Fruit fly (Drosophila melanogaster) whole organism, embryonic: ENCODE measurements around the gene CG34290.
A peak's percentile ranks its signal among the peaks of the same experiment; 100 is the strongest.

Experiments used
- ATbp ChIP-seq: fragments of 200-800 bp; sonication (Bioruptor generic); optimal IDR thresholded peaks from 2 replicates; lab custom pipeline; 2017; ENCODE audit warnings: missing biosample characterization, mild to moderate bottlenecking, missing genetic modification characterization, missing genetic modification reagents
- Bteb2 ChIP-seq: fragments of 200-800 bp; sonication (Bioruptor generic); optimal IDR thresholded peaks from 2 replicates; lab custom pipeline; 2016; ENCODE audit warnings: missing biosample characterization, missing genetic modification characterization
- CG10267 ChIP-seq: fragments of 200-800 bp; sonication (Bioruptor generic); optimal IDR thresholded peaks from 2 replicates; lab custom pipeline; 2018; ENCODE audit warnings: missing biosample characterization, mild to moderate bottlenecking, missing genetic modification characterization, moderate library complexity
- CG10431 ChIP-seq: fragments of 200-800 bp; sonication (Bioruptor generic); optimal IDR thresholded peaks from 3 replicates; lab custom pipeline; 2018; ENCODE audit warnings: missing biosample characterization, mild to moderate bottlenecking, missing genetic modification characterization
- CG11247 ChIP-seq: fragments of 200-800 bp; sonication (Bioruptor generic); IDR thresholded peaks from 2 replicates; pipeline ENCODE4 v1.3.6; 2022; ENCODE audit warnings: missing biosample characterization, missing genetic modification characterization
- CG11398 ChIP-seq: fragments of 200-800 bp; sonication (Bioruptor generic); optimal IDR thresholded peaks from 2 replicates; lab custom pipeline; 2016; ENCODE audit warnings: missing biosample characterization, missing genetic modification characterization
- CG12219 ChIP-seq: fragments of 200-800 bp; sonication (Bioruptor generic); optimal IDR thresholded peaks from 3 replicates; lab custom pipeline; 2018; ENCODE audit warnings: missing biosample characterization, mild to moderate bottlenecking, missing genetic modification characterization
- CG17802 ChIP-seq: fragments of 200-800 bp; sonication (Bioruptor generic); optimal IDR thresholded peaks from 2 replicates; lab custom pipeline; 2018; ENCODE audit warnings: missing biosample characterization, mild to moderate bottlenecking, missing genetic modification characterization, moderate library complexity
- CG18619 ChIP-seq: fragments of 200-800 bp; sonication (Bioruptor generic); optimal IDR thresholded peaks from 3 replicates; lab custom pipeline; 2017; ENCODE audit warnings: missing biosample characterization, mild to moderate bottlenecking, missing genetic modification characterization
- CG2199 ChIP-seq: fragments of 200-800 bp; sonication (Bioruptor generic); IDR thresholded peaks from 3 replicates; pipeline ENCODE4 v1.3.6; 2022; ENCODE audit warnings: missing biosample characterization, missing genetic modification characterization
- CG2712 ChIP-seq: fragments of 200-800 bp; optimal IDR thresholded peaks from 3 replicates; lab custom pipeline; 2019; ENCODE audit warnings: missing biosample characterization, mild to moderate bottlenecking, missing genetic modification characterization, moderate library complexity
- CG2889 ChIP-seq: fragments of 200-800 bp; sonication (Bioruptor generic); IDR thresholded peaks from 3 replicates; pipeline ENCODE4 v1.3.6; 2022; ENCODE audit warnings: missing biosample characterization, missing genetic modification characterization
- CG3065 ChIP-seq: fragments of 200-800 bp; sonication (Bioruptor generic); optimal IDR thresholded peaks from 2 replicates; lab custom pipeline; 2016; ENCODE audit warnings: missing biosample characterization, missing genetic modification characterization
- CG31224 ChIP-seq: fragments of 200-800 bp; sonication (Bioruptor generic); IDR thresholded peaks from 2 replicates; pipeline ENCODE4 v1.3.6; 2022; ENCODE audit warnings: missing biosample characterization, missing genetic modification characterization
- CG31365 ChIP-seq: fragments of 200-800 bp; sonication (Bioruptor generic); optimal IDR thresholded peaks from 2 replicates; lab custom pipeline; 2018; ENCODE audit warnings: missing biosample characterization, mild to moderate bottlenecking, missing genetic modification characterization
- CG32772 ChIP-seq: fragments of 200-800 bp; sonication (Bioruptor generic); IDR thresholded peaks from 2 replicates; pipeline ENCODE4 v1.3.6; 2022; ENCODE audit warnings: missing biosample characterization, missing genetic modification characterization
- CG34376 ChIP-seq: fragments of 200-800 bp; sonication (Bioruptor generic); optimal IDR thresholded peaks from 2 replicates; lab custom pipeline; 2018; ENCODE audit warnings: missing biosample characterization, mild to moderate bottlenecking, missing genetic modification characterization
- CG42726 ChIP-seq: fragments of 200-800 bp; sonication (Bioruptor generic); IDR thresholded peaks from 2 replicates; pipeline ENCODE4 v1.3.6; 2022; ENCODE audit warnings: missing biosample characterization, missing genetic modification characterization; ENCODE audit not compliant: partially characterized antibody
- CG6654 ChIP-seq: fragments of 200-800 bp; sonication (Bioruptor generic); optimal IDR thresholded peaks from 2 replicates; lab custom pipeline; 2017; ENCODE audit warnings: missing biosample characterization, mild to moderate bottlenecking, missing genetic modification characterization
- CG6689 ChIP-seq: fragments of 200-800 bp; sonication (Bioruptor generic); IDR thresholded peaks from 2 replicates; pipeline ENCODE4 v1.3.6; 2022; ENCODE audit warnings: missing biosample characterization, missing genetic modification characterization
- CG7271 ChIP-seq: fragments of 200-800 bp; sonication (Bioruptor generic); optimal IDR thresholded peaks from 2 replicates; lab custom pipeline; 2018; ENCODE audit warnings: missing biosample characterization, mild to moderate bottlenecking, missing genetic modification characterization, moderate library complexity
- CG8290 ChIP-seq, 3 experiments: fragments of 200-800 bp; sonication (Bioruptor generic); optimal IDR thresholded peaks; 2 replicates each; lab custom pipeline; 2016 to 2019; ENCODE audit warnings: missing biosample characterization in 3 of 3, missing genetic modification characterization in 3 of 3, mild to moderate bottlenecking in 2 of 3, moderate library complexity in 1 of 3
- D ChIP-seq, 2 experiments: fragments of 200-800 bp in 1 of 2; fragments of >200 bp in 1 of 2; sonication (Bioruptor generic) in 1 of 2; optimal IDR thresholded peaks; 2 replicates in 1 of 2; 3 replicates in 1 of 2; lab custom pipeline; 2017; ENCODE audit warnings: mild to moderate bottlenecking in 1 of 2, missing biosample characterization in 1 of 2, missing genetic modification characterization in 1 of 2, missing genetic modification reagents in 1 of 2
- Deaf1 ChIP-seq: fragments of 200-800 bp; optimal IDR thresholded peaks from 3 replicates; lab custom pipeline; 2019; ENCODE audit warnings: missing biosample characterization, mild to moderate bottlenecking, missing genetic modification characterization, moderate library complexity
- Dll ChIP-seq: fragments of 200-800 bp; sonication (Bioruptor generic); IDR thresholded peaks from 4 replicates; pipeline ENCODE4 v1.3.6; 2022; ENCODE audit warnings: missing biosample characterization, missing genetic modification characterization; ENCODE audit not compliant: partially characterized antibody
- HmgD ChIP-seq: fragments of 200-800 bp; sonication (Bioruptor generic); optimal IDR thresholded peaks from 3 replicates; lab custom pipeline; 2016; ENCODE audit warnings: missing biosample characterization, missing genetic modification characterization
- Hr51 ChIP-seq, 2 experiments: fragments of 200-800 bp; sonication (Bioruptor generic); optimal IDR thresholded peaks; 2 replicates in 1 of 2; 3 replicates in 1 of 2; lab custom pipeline; 2016 to 2018; ENCODE audit warnings: missing biosample characterization in 2 of 2, missing genetic modification characterization in 2 of 2, mild to moderate bottlenecking in 1 of 2, moderate library complexity in 1 of 2
- Mad ChIP-seq: fragments of 200-800 bp; sonication (Bioruptor generic); optimal IDR thresholded peaks from 2 replicates; lab custom pipeline; 2016; ENCODE audit warnings: missing biosample characterization, missing genetic modification characterization
- Neu2 ChIP-seq: fragments of 200-800 bp; sonication (Bioruptor generic); optimal IDR thresholded peaks from 3 replicates; lab custom pipeline; 2016; ENCODE audit warnings: missing biosample characterization, missing genetic modification characterization, borderline replicate concordance
- NfI ChIP-seq: fragments of 200-800 bp; sonication (Bioruptor generic); optimal IDR thresholded peaks from 3 replicates; lab custom pipeline; 2018; ENCODE audit warnings: missing biosample characterization, mild to moderate bottlenecking, missing genetic modification characterization, moderate library complexity
- Taf1 ChIP-seq: fragments of 200-800 bp; sonication (Bioruptor generic); IDR thresholded peaks from 2 replicates; pipeline ENCODE4 v1.3.6; 2022; ENCODE audit warnings: missing biosample characterization, missing genetic modification characterization
- Tbp ChIP-seq: fragments of >200 bp; optimal IDR thresholded peaks from 2 replicates; lab custom pipeline; 2018; ENCODE audit warnings: missing biosample characterization, missing genetic modification characterization
- Trl ChIP-seq, 3 experiments: fragments of >200 bp in 2 of 3; fragments of 200-800 bp in 1 of 3; sonication (Bioruptor generic) in 1 of 3; optimal IDR thresholded peaks; 2 replicates in 1 of 3; 3 replicates in 2 of 3; lab custom pipeline; 2016 to 2017; ENCODE audit warnings: missing biosample characterization in 1 of 3, missing genetic modification characterization in 1 of 3
- ato ChIP-seq: fragments of 200-800 bp; sonication (Bioruptor generic); IDR thresholded peaks from 2 replicates; pipeline ENCODE4 v1.3.6; 2022; ENCODE audit warnings: missing biosample characterization, missing genetic modification characterization; ENCODE audit not compliant: partially characterized antibody
- da ChIP-seq: fragments of 200-800 bp; sonication (Bioruptor generic); optimal IDR thresholded peaks from 2 replicates; lab custom pipeline; 2016; ENCODE audit warnings: missing biosample characterization, missing genetic modification characterization
- danr ChIP-seq: fragments of 200-800 bp; sonication (Bioruptor generic); IDR thresholded peaks from 2 replicates; pipeline ENCODE4 v1.3.6; 2022; ENCODE audit warnings: missing biosample characterization, missing genetic modification characterization
- dmrt11E ChIP-seq: fragments of 200-800 bp; sonication (Bioruptor generic); optimal IDR thresholded peaks from 3 replicates; lab custom pipeline; 2018; ENCODE audit warnings: missing biosample characterization, mild to moderate bottlenecking, missing genetic modification characterization, moderate library complexity
- gem ChIP-seq: fragments of 200-800 bp; sonication (Bioruptor generic); optimal IDR thresholded peaks from 2 replicates; lab custom pipeline; 2019; ENCODE audit warnings: missing biosample characterization, mild to moderate bottlenecking, missing genetic modification characterization, moderate library complexity
- kni ChIP-seq: fragments of 200-800 bp; sonication (Bioruptor generic); optimal IDR thresholded peaks from 3 replicates; lab custom pipeline; 2017; ENCODE audit warnings: mild to moderate bottlenecking, missing biosample characterization, missing genetic modification reagents, missing genetic modification characterization
- pros ChIP-seq: fragments of 200-800 bp; sonication (Bioruptor generic); optimal IDR thresholded peaks from 3 replicates; lab custom pipeline; 2019; ENCODE audit warnings: missing biosample characterization, mild to moderate bottlenecking, missing genetic modification characterization, moderate library complexity
- sens-2 ChIP-seq: fragments of 200-800 bp; sonication (Bioruptor generic); IDR thresholded peaks from 2 replicates; pipeline ENCODE4 v1.3.6; 2022; ENCODE audit warnings: missing biosample characterization, missing genetic modification characterization
- so ChIP-seq: fragments of 200-800 bp; sonication (Bioruptor generic); IDR thresholded peaks from 3 replicates; pipeline ENCODE4 v1.3.6; 2022; ENCODE audit warnings: missing biosample characterization, missing genetic modification characterization
- sob ChIP-seq: fragments of 200-800 bp; sonication (Bioruptor generic); IDR thresholded peaks from 2 replicates; pipeline ENCODE4 v1.3.6; 2022; ENCODE audit warnings: missing biosample characterization, missing genetic modification characterization
- sqz ChIP-seq: fragments of 200-800 bp; sonication (Bioruptor generic); optimal IDR thresholded peaks from 3 replicates; lab custom pipeline; 2018; ENCODE audit warnings: missing biosample characterization, mild to moderate bottlenecking, missing genetic modification characterization
- toy ChIP-seq: fragments of 200-800 bp; sonication (Bioruptor generic); IDR thresholded peaks from 2 replicates; pipeline ENCODE4 v1.3.6; 2022; ENCODE audit warnings: missing biosample characterization, missing genetic modification characterization
- zen ChIP-seq: fragments of 200-800 bp; sonication (Bioruptor generic); optimal IDR thresholded peaks from 3 replicates; lab custom pipeline; 2018; ENCODE audit warnings: missing biosample characterization, mild to moderate bottlenecking, missing genetic modification characterization, moderate library complexity

The CG34290 gene

DNA sequence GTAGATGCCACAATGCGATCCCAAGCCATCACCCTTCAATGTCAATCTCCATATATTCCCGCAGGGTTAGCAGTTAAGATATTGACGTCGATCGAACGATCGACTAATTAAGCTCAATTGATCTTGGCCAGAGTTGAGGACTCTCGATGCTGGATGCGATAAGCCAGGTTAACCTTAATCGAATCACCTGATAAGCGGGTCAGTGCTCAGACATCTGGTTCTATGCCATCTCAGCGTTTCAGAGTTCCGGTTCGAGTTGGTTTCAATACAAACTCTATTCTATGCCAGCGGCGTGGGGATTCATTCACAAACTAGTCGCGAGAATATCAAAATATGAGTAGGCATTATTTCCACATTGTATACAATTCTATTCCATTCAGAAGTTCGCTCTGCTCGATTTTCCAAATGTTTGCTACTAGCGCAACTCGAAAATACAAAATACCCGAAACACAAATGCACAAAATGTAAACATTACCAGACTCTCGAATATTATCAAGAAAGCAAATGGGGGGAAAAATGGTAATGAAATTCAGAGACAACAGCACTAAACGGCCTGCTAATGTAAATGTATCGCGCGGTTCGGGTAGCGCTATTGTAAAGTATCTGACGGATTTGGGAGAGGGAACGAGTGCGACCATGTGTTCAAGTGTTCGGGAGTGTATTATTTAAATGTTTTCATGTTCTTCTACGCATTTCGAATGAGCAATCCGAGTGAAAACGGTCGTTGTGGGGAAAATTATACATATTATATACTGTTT lies 6.9 kb downstream of the CG34290 start (continued):
- TF ChIP-seq so: peak; percentile 42; the same call in 2 of the 3 replicates
- peak; percentile 58 for TF ChIP-seq Deaf1
- TF ChIP-seq CG8290 (GFP tag; optimal IDR thresholded peaks at IDR 0.05; lab: Kevin White, UChicago): no peak
- peak in 1 of 2 experiments; percentile 1 for TF ChIP-seq CG8290 (tag; optimal IDR thresholded peaks at IDR 0.05; lab: Kevin White, UChicago)
- peak; percentile 38 for TF ChIP-seq kni (GFP tag; lab: Kevin White, UChicago)
- TF ChIP-seq Neu2: no peak
- TF ChIP-seq pros (GFP tag; lab: Kevin White, UChicago): peak; percentile 3
- TF ChIP-seq gem (tag; lab: Kevin White, UChicago): peak; percentile 61
- peak; percentile 96 for TF ChIP-seq CG2199 (GFP tag; lab: Robert Waterston, UW)
- TF ChIP-seq Dll (GFP tag; lab: Robert Waterston, UW): 0 out of 4 replicates have a peak, but pooled peaks have one; percentile 15
- peak; percentile 26 for TF ChIP-seq CG34376

- TF ChIP-seq CG2712 (tag; lab: Kevin White, UChicago) (no peak), CG18619 (GFP tag; lab: Kevin White, UChicago) (no peak), Bteb2 (GFP tag; lab: Kevin White, UChicago) (no peak), CG11247 (GFP tag; lab: Robert Waterston, UW) (no peak), CG32772 (GFP tag; lab: Robert Waterston, UW) (no peak), sens-2 (GFP tag; lab: Robert Waterston, UW) (no peak), da (GFP tag; lab: Kevin White, UChicago) (no peak), CG10431 (GFP tag; lab: Kevin White, UChicago) (no peak), CG8290 (GFP tag; optimal IDR thresholded peaks at IDR 0.05; lab: Kevin White, UChicago) (peak; percentile 45), CG8290 (tag; optimal IDR thresholded peaks at IDR 0.05; lab: Kevin White, UChicago) (peak in 1 of 2 experiments; percentile 61), Hr51 (GFP tag; optimal IDR thresholded peaks at IDR 0.05; lab: Kevin White, UChicago) (no peak), Tbp (GFP tag; lab: Kevin White, UChicago) (peak; percentile 91), CG42726 (GFP tag; lab: Robert Waterston, UW) (peak; percentile 68), Mad (GFP tag; lab: Kevin White, UChicago) (no peak), D (optimal IDR thresholded peaks at IDR 0.05; lab: Kevin White, UChicago) (no peak), D (GFP tag; optimal IDR thresholded peaks at IDR 0.05; lab: Kevin White, UChicago) (no peak), CG2889 (GFP tag; lab: Robert Waterston, UW) (no peak), ATbp (GFP tag; lab: Kevin White, UChicago) (no peak), CG3065 (GFP tag; lab: Kevin White, UChicago) (no peak), CG31224 (no peak), sob (GFP tag; lab: Robert Waterston, UW) (no peak), toy (no peak), CG17802 (no peak), ato (GFP tag; lab: Robert Waterston, UW) (peak; percentile 96), NfI (GFP tag; lab: Kevin White, UChicago) (no peak), CG31365 (no peak), CG7271 (tag; lab: Kevin White, UChicago) (no peak), CG6654 (GFP tag; lab: Kevin White, UChicago) (peak; percentile 100), CG6689 (no peak), dmrt11E (tag; lab: Kevin White, UChicago) (no peak), sqz (no peak), CG11398 (GFP tag; lab: Kevin White, UChicago) (no peak), zen (no peak), danr (GFP tag; lab: Robert Waterston, UW) (no peak), CG10267 (no peak), HmgD (GFP tag; lab: Kevin White, UChicago) (peak; percentile 55), Taf1 (no peak), Trl (optimal IDR thresholded peaks at IDR 0.05; lab: Kevin White, UChicago) (no peak), Trl (GFP tag; optimal IDR thresholded peaks at IDR 0.05; lab: Kevin White, UChicago) (no peak), CG12219 (GFP tag; lab: Kevin White, UChicago) (no peak)
Observed at dm6 chr3R:24279291-24279690, 10.3 kb downstream of the CG34290 start, which contains the start of gene shps. TSS of gene shps (plus strand) at chr3R:24279572.
